Fruit fly (Drosophila melanogaster) whole organism, wandering third instar larva: ENCODE measurements around the gene Ugalt.
A peak's percentile ranks its signal among the peaks of the same experiment; 100 is the strongest.

Source experiments
- Abd-B ChIP-seq: fragments of >200 bp; optimal IDR thresholded peaks from 2 replicates; lab custom pipeline; 2017; ENCODE audit warnings: missing biosample characterization, missing genetic modification characterization
- CG32264 ChIP-seq: fragments of 200-800 bp; sonication (Bioruptor generic); optimal IDR thresholded peaks from 2 replicates; lab custom pipeline; 2016; ENCODE audit warnings: missing biosample characterization, missing genetic modification characterization
- CG9705 ChIP-seq: fragments of 200-800 bp; sonication (Bioruptor generic); optimal IDR thresholded peaks from 2 replicates; lab custom pipeline; 2018; ENCODE audit warnings: missing biosample characterization, mild to moderate bottlenecking, missing genetic modification characterization
- CrebA ChIP-seq: fragments of 200-800 bp; sonication (Bioruptor generic); optimal IDR thresholded peaks from 2 replicates; lab custom pipeline; 2016; ENCODE audit warnings: missing biosample characterization, mild to moderate bottlenecking, missing genetic modification characterization, borderline replicate concordance
- Dfd ChIP-seq: fragments of >200 bp; optimal IDR thresholded peaks from 2 replicates; lab custom pipeline; 2017; ENCODE audit warnings: missing biosample characterization, missing genetic modification characterization
- Dif ChIP-seq: fragments of 200-275, 200-300 bp; sonication (Bioruptor generic); optimal IDR thresholded peaks from 2 replicates; lab custom pipeline; 2018; ENCODE audit warnings: missing biosample characterization, missing genetic modification characterization; ENCODE audit not compliant: partially characterized antibody
- GATAd ChIP-seq: sonication (Bioruptor generic); optimal IDR thresholded peaks from 2 replicates; lab custom pipeline; 2016; ENCODE audit warnings: missing biosample characterization, missing genetic modification characterization
- HLH106 ChIP-seq: fragments of 200-800 bp; optimal IDR thresholded peaks from 3 replicates; lab custom pipeline; 2019; ENCODE audit warnings: missing biosample characterization, mild to moderate bottlenecking, missing genetic modification characterization, moderate library complexity
- Hnf4 ChIP-seq: fragments of 200-800 bp; sonication (Bioruptor generic); optimal IDR thresholded peaks from 2 replicates; lab custom pipeline; 2016; ENCODE audit warnings: missing biosample characterization, mild to moderate bottlenecking, missing genetic modification characterization
- Hr78 ChIP-seq: fragments of >200 bp; optimal IDR thresholded peaks from 2 replicates; lab custom pipeline; 2017; ENCODE audit warnings: missing biosample characterization, missing genetic modification characterization
- Hr83 ChIP-seq: fragments of 200-300 bp; sonication (Bioruptor generic); optimal IDR thresholded peaks from 2 replicates; lab custom pipeline; 2016; ENCODE audit warnings: missing biosample characterization, mild to moderate bottlenecking, missing genetic modification characterization, moderate library complexity; ENCODE audit not compliant: poor library complexity, severe bottlenecking
- Jra ChIP-seq: sonication (Bioruptor generic); optimal IDR thresholded peaks from 2 replicates; lab custom pipeline; 2016; ENCODE audit warnings: missing biosample characterization, missing genetic modification characterization
- Mio ChIP-seq: sonication (Bioruptor generic); optimal IDR thresholded peaks from 2 replicates; lab custom pipeline; 2016; ENCODE audit warnings: missing biosample characterization, missing genetic modification characterization
- Myc ChIP-seq: fragments of >200 bp; optimal IDR thresholded peaks from 2 replicates; lab custom pipeline; 2017
- N ChIP-seq: fragments of >200 bp; optimal IDR thresholded peaks from 2 replicates; lab custom pipeline; 2018; ENCODE audit warnings: missing biosample characterization, missing external identifiers, missing genetic modification characterization
- OdsH ChIP-seq: fragments of 200-800 bp; sonication (Bioruptor generic); optimal IDR thresholded peaks from 2 replicates; lab custom pipeline; 2016; ENCODE audit warnings: missing biosample characterization, mild to moderate bottlenecking, missing genetic modification characterization
- Rel ChIP-seq, 2 experiments: fragments of 200-800 bp; sonication (Bioruptor generic) in 1 of 2; optimal IDR thresholded peaks; 2 replicates in 1 of 2; 3 replicates in 1 of 2; lab custom pipeline; 2016 to 2019; ENCODE audit warnings: mild to moderate bottlenecking in 2 of 2, missing biosample characterization in 2 of 2, missing genetic modification characterization in 2 of 2, moderate library complexity in 1 of 2
- Sp1 ChIP-seq: fragments of 200-800 bp; sonication (Bioruptor generic); optimal IDR thresholded peaks from 3 replicates; lab custom pipeline; 2019; ENCODE audit warnings: missing biosample characterization, mild to moderate bottlenecking, missing genetic modification characterization, moderate library complexity
- Vsx2 ChIP-seq: fragments of 200-300, 225-300 bp; sonication (Bioruptor generic); optimal IDR thresholded peaks from 2 replicates; lab custom pipeline; 2018; ENCODE audit warnings: missing biosample characterization, missing genetic modification characterization; ENCODE audit not compliant: partially characterized antibody
- br ChIP-seq: fragments of 200-800 bp; sonication (Bioruptor generic); optimal IDR thresholded peaks from 2 replicates; lab custom pipeline; 2016; ENCODE audit warnings: missing biosample characterization, missing genetic modification characterization
- brk ChIP-seq: fragments of 200-800 bp; sonication (Bioruptor generic); optimal IDR thresholded peaks from 2 replicates; lab custom pipeline; 2016; ENCODE audit warnings: missing biosample characterization, mild to moderate bottlenecking, missing genetic modification characterization
- dl ChIP-seq, 2 experiments: fragments of 175-275, 200-275 bp in 1 of 2; fragments of 200-275 bp in 1 of 2; sonication (Bioruptor generic); optimal IDR thresholded peaks; lab custom pipeline; 2018; ENCODE audit warnings: mild to moderate bottlenecking in 2 of 2, missing biosample characterization in 2 of 2, missing genetic modification characterization in 2 of 2, moderate library complexity in 2 of 2; ENCODE audit not compliant: partially characterized antibody in 2 of 2, insufficient read depth in 1 of 2
- dmrt93B ChIP-seq: fragments of 200-800 bp; sonication (Bioruptor generic); optimal IDR thresholded peaks from 2 replicates; lab custom pipeline; 2018; ENCODE audit warnings: missing biosample characterization, mild to moderate bottlenecking, missing genetic modification characterization
- dsf ChIP-seq: sonication (Bioruptor generic); optimal IDR thresholded peaks from 2 replicates; lab custom pipeline; 2016; ENCODE audit warnings: missing biosample characterization, missing genetic modification characterization, borderline replicate concordance
- ey ChIP-seq: fragments of 200-800 bp; sonication (Bioruptor generic); optimal IDR thresholded peaks from 2 replicates; lab custom pipeline; 2016; ENCODE audit warnings: missing biosample characterization, missing genetic modification characterization
- foxo ChIP-seq, 2 experiments: fragments of 200-800 bp; sonication (Bioruptor generic); optimal IDR thresholded peaks; 2 replicates in 1 of 2; 3 replicates in 1 of 2; lab custom pipeline; 2016 to 2017; ENCODE audit warnings: missing biosample characterization in 2 of 2, missing genetic modification characterization in 2 of 2
- fru ChIP-seq: fragments of 200-800 bp; sonication (Bioruptor generic); optimal IDR thresholded peaks from 3 replicates; lab custom pipeline; 2016; ENCODE audit warnings: missing biosample characterization, mild to moderate bottlenecking, missing genetic modification characterization
- h ChIP-seq: fragments of 200-800 bp; sonication (Bioruptor generic); optimal IDR thresholded peaks from 3 replicates; lab custom pipeline; 2016; ENCODE audit warnings: missing biosample characterization, mild to moderate bottlenecking, missing genetic modification characterization
- jim ChIP-seq: fragments of 175-275, 200-325 bp; sonication (Bioruptor generic); optimal IDR thresholded peaks from 2 replicates; lab custom pipeline; 2016; ENCODE audit warnings: missing biosample characterization, mild to moderate bottlenecking, missing genetic modification characterization
- lola ChIP-seq: fragments of >200 bp; optimal IDR thresholded peaks from 2 replicates; lab custom pipeline; 2017; ENCODE audit warnings: missing biosample characterization, missing genetic modification characterization
- pan ChIP-seq: fragments of >200 bp; optimal IDR thresholded peaks from 2 replicates; lab custom pipeline; 2017
- psq ChIP-seq: fragments of 200-800 bp; sonication (Bioruptor generic); optimal IDR thresholded peaks from 3 replicates; lab custom pipeline; 2017; ENCODE audit warnings: missing biosample characterization, mild to moderate bottlenecking, missing genetic modification characterization, moderate library complexity
- rgr ChIP-seq: fragments of 200-800 bp; sonication (Bioruptor generic); optimal IDR thresholded peaks from 3 replicates; lab custom pipeline; 2016; ENCODE audit warnings: missing biosample characterization, mild to moderate bottlenecking, missing genetic modification characterization
- sage ChIP-seq: fragments of 200-800 bp; sonication (Bioruptor generic); optimal IDR thresholded peaks from 2 replicates; lab custom pipeline; 2016; ENCODE audit warnings: missing biosample characterization, mild to moderate bottlenecking, missing genetic modification characterization
- sv ChIP-seq: fragments of 200-800 bp; sonication (Bioruptor generic); optimal IDR thresholded peaks from 3 replicates; lab custom pipeline; 2016; ENCODE audit warnings: missing biosample characterization, missing genetic modification characterization
- tai ChIP-seq: sonication (Bioruptor generic); optimal IDR thresholded peaks from 2 replicates; lab custom pipeline; 2016; ENCODE audit warnings: missing biosample characterization, missing genetic modification characterization
- usp ChIP-seq: fragments of >200 bp; optimal IDR thresholded peaks from 2 replicates; lab custom pipeline; 2017; ENCODE audit warnings: missing biosample characterization, missing genetic modification characterization
- woc ChIP-seq: sonication (Bioruptor generic); optimal IDR thresholded peaks from 2 replicates; lab custom pipeline; 2016; ENCODE audit warnings: missing biosample characterization, mild to moderate bottlenecking, missing genetic modification characterization

Ugalt gene

DNA sequence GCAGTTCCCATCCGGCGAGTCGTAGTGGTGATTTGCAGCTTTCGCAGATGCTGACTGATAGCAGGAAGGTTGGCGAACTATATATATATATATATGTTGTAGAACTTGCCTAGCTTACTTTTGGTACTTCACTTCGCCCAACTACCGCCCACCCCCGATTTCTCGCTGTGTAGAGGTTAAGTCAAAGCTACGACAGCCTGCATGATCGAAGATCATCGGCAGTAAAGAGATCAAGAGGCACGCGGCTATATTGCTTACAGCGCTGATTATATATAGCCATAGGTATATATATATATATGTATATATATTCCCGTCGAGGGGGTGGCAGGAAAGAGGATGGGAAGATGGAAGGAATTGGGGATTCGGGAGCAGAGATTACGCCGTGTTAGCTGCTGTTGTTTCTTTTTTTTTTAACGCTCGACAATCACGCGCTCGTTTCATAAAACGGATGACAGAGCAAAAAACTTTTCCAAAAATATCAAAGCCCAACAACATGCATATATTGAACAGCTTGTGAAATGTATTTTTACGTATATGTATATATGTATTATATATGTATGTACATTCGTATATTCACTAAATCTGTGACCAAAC lies 41.0 kb downstream of the Ugalt start:
- TF ChIP-seq dmrt93B (GFP tag; lab: Kevin White, UChicago) (no peak), h (GFP tag; lab: Kevin White, UChicago) (no peak), GATAd (no peak), CrebA (GFP tag; lab: Kevin White, UChicago) (no peak), psq (no peak), usp (no peak), dsf (GFP tag; lab: Kevin White, UChicago) (no peak), Jra (no peak), Myc (no peak), sage (GFP tag; lab: Kevin White, UChicago) (no peak), Rel (GFP tag; optimal IDR thresholded peaks at IDR 0.05; lab: Kevin White, UChicago) (no peak), Rel (tag; optimal IDR thresholded peaks at IDR 0.05; lab: Kevin White, UChicago) (no peak)

DNA sequence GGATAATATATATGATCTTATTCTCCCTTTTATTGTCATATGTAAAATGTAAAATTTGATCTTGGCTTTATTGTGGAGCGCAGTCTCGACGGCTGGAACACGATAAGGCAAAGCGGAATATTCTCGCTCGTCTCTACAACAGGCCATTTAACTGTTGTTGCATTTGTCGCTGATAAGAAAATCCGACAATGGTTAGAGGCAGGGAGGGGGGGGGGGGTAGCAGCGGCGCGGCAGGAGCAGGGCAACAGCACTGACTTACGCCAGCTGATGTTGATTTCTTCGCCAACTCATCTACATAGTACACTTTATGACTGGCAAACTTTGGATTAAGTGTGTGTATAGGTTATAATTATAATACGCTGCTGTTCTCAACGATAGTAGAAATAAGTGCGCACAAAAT lies 41.9 kb downstream of the Ugalt start:
- no peak for TF ChIP-seq Hnf4 (GFP tag; lab: Kevin White, UChicago)
- TF ChIP-seq N (GFP tag; lab: Kevin White, UChicago) = no peak
- TF ChIP-seq Rel (GFP tag; optimal IDR thresholded peaks at IDR 0.05; lab: Kevin White, UChicago) = no peak
- TF ChIP-seq Rel (tag; optimal IDR thresholded peaks at IDR 0.05; lab: Kevin White, UChicago) = peak; percentile 25
- TF ChIP-seq h (GFP tag; lab: Kevin White, UChicago) = peak; percentile 18
- peak; percentile 62 for TF ChIP-seq Dfd (GFP tag; lab: Kevin White, UChicago)

DNA sequence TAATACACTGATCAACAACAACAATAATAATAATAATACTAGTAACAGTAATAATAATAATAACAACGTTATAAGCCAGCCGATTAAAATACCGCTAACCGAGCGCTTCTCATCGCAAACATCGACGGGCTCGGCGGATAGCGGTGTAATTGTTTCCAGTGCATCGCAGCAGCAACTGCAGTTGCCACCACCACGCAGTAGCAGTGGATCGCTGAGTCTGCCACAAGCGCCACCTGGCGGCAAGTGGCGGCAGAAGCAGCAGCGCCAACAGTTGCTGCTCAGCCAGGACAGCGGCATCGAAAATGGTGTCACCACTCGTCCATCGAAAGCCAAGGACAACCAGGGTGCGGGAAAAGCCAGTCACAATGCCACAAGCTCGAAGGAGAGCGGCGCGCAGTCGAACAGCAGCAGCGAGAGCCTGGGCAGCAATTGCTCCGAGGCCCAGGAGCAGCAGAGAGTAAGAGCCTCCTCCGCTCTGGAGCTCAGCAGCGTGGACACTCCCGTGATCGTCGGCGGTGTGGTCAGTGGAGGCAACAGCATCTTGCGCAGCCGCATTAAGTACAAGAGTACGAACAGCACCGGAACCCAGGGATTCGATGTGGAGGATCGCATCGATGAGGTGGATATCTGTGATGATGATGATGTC lies 44.1 kb downstream of the Ugalt start:
- TF ChIP-seq Abd-B (GFP tag; lab: Kevin White, UChicago) = no peak
- TF ChIP-seq pan (lab: Kevin White, UChicago) = no peak
- no peak for TF ChIP-seq CG9705 (GFP tag; lab: Kevin White, UChicago)
- TF ChIP-seq br = no peak
- peak in 1 of 2 experiments; percentile 30 for TF ChIP-seq foxo (GFP tag; optimal IDR thresholded peaks at IDR 0.05; lab: Kevin White, UChicago)
- peak; percentile 13 for TF ChIP-seq fru (GFP tag; lab: Kevin White, UChicago)

DNA sequence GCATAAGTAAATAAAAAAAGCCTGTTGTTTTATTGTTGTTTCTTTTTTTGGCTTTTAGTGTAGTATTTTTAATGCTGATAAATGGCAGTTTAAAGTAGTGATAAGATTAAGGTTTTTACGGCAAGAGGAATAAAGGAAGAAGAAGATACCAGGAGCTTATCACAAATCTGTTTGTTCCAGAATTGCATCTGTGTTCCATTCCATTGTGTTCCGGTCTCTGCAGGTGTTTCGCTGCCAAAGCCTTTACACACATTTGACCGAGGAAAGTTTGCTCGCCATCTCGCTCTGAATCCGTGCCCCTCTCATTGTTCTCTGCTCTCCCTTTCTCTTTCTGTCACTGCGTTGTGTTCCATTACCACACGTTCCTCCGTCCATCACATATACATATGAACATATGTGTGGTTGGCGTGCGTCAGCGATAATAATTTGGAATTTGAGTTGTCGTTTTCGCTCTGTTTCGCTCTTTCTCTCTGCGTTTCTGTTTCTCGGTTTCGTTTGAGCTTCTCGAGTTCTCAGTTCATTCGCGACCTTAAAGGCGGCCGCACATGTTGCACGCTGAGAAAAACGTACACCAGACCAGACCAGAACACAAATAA lies 45.3 kb downstream of the Ugalt start:
- TF ChIP-seq woc (GFP tag; lab: Kevin White, UChicago) (no peak), CG9705 (GFP tag; lab: Kevin White, UChicago) (no peak), CrebA (GFP tag; lab: Kevin White, UChicago) (peak; percentile 80), sv (GFP tag; lab: Kevin White, UChicago) (no peak), tai (GFP tag; lab: Kevin White, UChicago) (no peak), jim (GFP tag; lab: Kevin White, UChicago) (no peak), Mio (GFP tag; lab: Kevin White, UChicago) (no peak), h (GFP tag; lab: Kevin White, UChicago) (peak; percentile 75), fru (GFP tag; lab: Kevin White, UChicago) (peak; percentile 12), Hr83 (GFP tag; lab: Kevin White, UChicago) (peak; percentile 22), usp (no peak), pan (lab: Kevin White, UChicago) (no peak), N (GFP tag; lab: Kevin White, UChicago) (no peak), lola (GFP tag; lab: Kevin White, UChicago) (no peak), dmrt93B (GFP tag; lab: Kevin White, UChicago) (no peak), dsf (GFP tag; lab: Kevin White, UChicago) (no peak), CG32264 (GFP tag; lab: Kevin White, UChicago) (no peak), OdsH (GFP tag; lab: Kevin White, UChicago) (no peak), Jra (peak; percentile 72), Vsx2 (peak; percentile 56), Dif (peak; percentile 82), Hnf4 (GFP tag; lab: Kevin White, UChicago) (no peak), ey (GFP tag; lab: Kevin White, UChicago) (no peak), sage (GFP tag; lab: Kevin White, UChicago) (no peak), Hr78 (no peak), GATAd (no peak), dl (GFP tag; optimal IDR thresholded peaks at IDR 0.05; lab: Kevin White, UChicago; ENCODE audit: insufficient read depth in 1 of 2, partially characterized antibody in 2 of 2) (peak; percentile 10 to 62), psq (peak; percentile 72), Myc (no peak), br (peak; percentile 11), foxo (GFP tag; optimal IDR thresholded peaks at IDR 0.05; lab: Kevin White, UChicago) (peak in 1 of 2 experiments; percentile 20), Sp1 (GFP tag; lab: Kevin White, UChicago) (peak; percentile 13), Abd-B (GFP tag; lab: Kevin White, UChicago) (no peak), rgr (GFP tag; lab: Kevin White, UChicago) (no peak), brk (GFP tag; lab: Kevin White, UChicago) (no peak), Dfd (GFP tag; lab: Kevin White, UChicago) (no peak), Rel (GFP tag; optimal IDR thresholded peaks at IDR 0.05; lab: Kevin White, UChicago) (no peak), Rel (tag; optimal IDR thresholded peaks at IDR 0.05; lab: Kevin White, UChicago) (peak; percentile 59), HLH106 (tag; lab: Kevin White, UChicago) (no peak)
